Worm (Caenorhabditis elegans) whole organism, L1 larva: ENCODE data around the gene K03A11.4.

ENCODE experiments used
- alr-1 ChIP-seq: fragments of 200-800 bp; sonication (Bioruptor generic); optimal IDR thresholded peaks from 2 replicates; lab custom pipeline; 2018; ENCODE audit warnings: borderline replicate concordance, mild to moderate bottlenecking, missing genetic modification characterization, missing compliant biosample characterization
- ces-1 ChIP-seq: fragments of 150-350 bp; optimal IDR thresholded peaks from 2 replicates; lab custom pipeline; 2014; ENCODE audit warnings: missing biosample characterization, missing genetic modification reagents, missing genetic modification characterization
- elt-2 ChIP-seq: sonication (generic microtip); optimal IDR thresholded peaks from 2 replicates; lab custom pipeline; 2016; ENCODE audit warnings: missing genetic modification characterization, mild to moderate bottlenecking, inconsistent platforms, missing compliant biosample characterization, missing genetic modification reagents
- lin-13 ChIP-seq: fragments of 150-350 bp; optimal IDR thresholded peaks from 2 replicates; lab custom pipeline; 2014; ENCODE audit warnings: missing biosample characterization, missing genetic modification reagents, missing genetic modification characterization
- mdl-1 ChIP-seq, 2 experiments: fragments of 150-350 bp; optimal IDR thresholded peaks; 2 replicates each; lab custom pipeline; 2014 to 2017; ENCODE audit warnings: missing biosample characterization in 2 of 2, missing genetic modification characterization in 2 of 2, inconsistent platforms in 1 of 2
- nhr-11 ChIP-seq: fragments of 150-350 bp; optimal IDR thresholded peaks from 2 replicates; lab custom pipeline; 2014; ENCODE audit warnings: missing biosample characterization, missing genetic modification characterization
- nhr-20 ChIP-seq: sonication (generic microtip); optimal IDR thresholded peaks from 2 replicates; lab custom pipeline; 2016; ENCODE audit warnings: mild to moderate bottlenecking, missing genetic modification characterization, missing compliant biosample characterization
- nhr-28 ChIP-seq: fragments of 150-350 bp; optimal IDR thresholded peaks from 2 replicates; lab custom pipeline; 2014; ENCODE audit warnings: missing biosample characterization, missing genetic modification characterization
- skn-1 ChIP-seq: fragments of 150-350 bp; optimal IDR thresholded peaks from 2 replicates; lab custom pipeline; 2014; ENCODE audit warnings: missing biosample characterization, missing genetic modification characterization
- ztf-11 ChIP-seq, 2 experiments: sonication (generic microtip); optimal IDR thresholded peaks; 2 replicates each; lab custom pipeline; 2016 to 2017; ENCODE audit warnings: missing genetic modification characterization in 2 of 2, missing biosample characterization in 1 of 2, missing compliant biosample characterization in 1 of 2

DNA sequence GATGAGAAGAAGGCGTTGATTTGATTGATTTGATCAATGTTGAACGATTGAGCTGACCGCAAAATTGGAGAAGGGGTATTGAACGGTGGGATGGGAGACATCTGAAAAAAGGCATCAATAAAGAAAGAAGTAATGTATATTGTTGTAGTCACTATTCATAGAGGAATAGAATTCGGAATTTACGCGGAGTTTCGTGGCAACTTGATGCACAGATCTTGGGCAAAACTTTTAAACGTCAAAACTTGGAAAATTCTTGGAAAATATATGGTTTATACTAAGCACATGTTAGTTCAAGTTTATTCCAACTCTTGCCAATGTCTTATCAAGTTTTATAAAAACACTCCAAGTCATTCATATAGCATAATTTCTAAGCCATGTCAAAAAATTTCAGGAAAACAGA lies 48.4 kb downstream of the K03A11.4 start, which contains the start of gene F17H10.4:
- TF ChIP-seq ztf-11 (tag; optimal IDR thresholded peaks at IDR 0.05; lab: Kevin White, UChicago) = no peak
- TF ChIP-seq nhr-28 (tag; lab: Kevin White, UChicago) = no peak
- TF ChIP-seq nhr-11 (tag; lab: Kevin White, UChicago) = no peak
- no peak for TF ChIP-seq lin-13
- TF ChIP-seq nhr-20 (tag; lab: Kevin White, UChicago) = no peak
- no peak for TF ChIP-seq alr-1 (tag; lab: Kevin White, UChicago)
- no peak for TF ChIP-seq skn-1 (tag; lab: Kevin White, UChicago)
- TF ChIP-seq mdl-1 (tag; optimal IDR thresholded peaks at IDR 0.05; lab: Kevin White, UChicago) = no peak
- no peak for TF ChIP-seq elt-2 (tag; lab: Kevin White, UChicago)
- no peak for TF ChIP-seq ces-1
